Worm (Caenorhabditis elegans): ENCODE results near the gene Y79H2A.4.

- TF ChIP-seq ama-1 (optimal IDR thresholded peaks at IDR 0.05): no peak
- TF ChIP-seq hmg-4 (GFP tag; optimal IDR thresholded peaks at IDR 0.05): no peak
- TF ChIP-seq tbx-11 (GFP tag; IDR thresholded peaks at IDR 0.05): no peak
- no peak for TF ChIP-seq pes-1 (GFP tag; IDR thresholded peaks at IDR 0.05)
- TF ChIP-seq ets-7 (tag; optimal IDR thresholded peaks at IDR 0.05): no peak
- no peak for TF ChIP-seq hnd-1 (tag; optimal IDR thresholded peaks at IDR 0.05)
- no peak for TF ChIP-seq hmbx-1 (tag; optimal IDR thresholded peaks at IDR 0.05)
- TF ChIP-seq B0310.2 (tag; optimal IDR thresholded peaks at IDR 0.05): no peak
- TF ChIP-seq aly-1 (tag; optimal IDR thresholded peaks at IDR 0.05): no peak
- no peak for TF ChIP-seq scrt-1 (GFP tag; IDR thresholded peaks at IDR 0.05)
- no peak for TF ChIP-seq sea-1 (GFP tag; conservative IDR thresholded peaks at IDR 0.05)
Measured at ce11 chrIII:12034311-12034710, 6.8 kb upstream of the Y79H2A.4 start.
